Comparison of ENCODE assay signal across 6 fruit fly cellular contexts in genomic region chr3L:5288118-5288517, dm6.
TF ChIP-seq lines count a peak whose summit lies in the region.

No protein-coding gene starts in this region.

- TF ChIP-seq CTCF in whole organism, embryonic (GFP tag; optimal IDR thresholded peaks at IDR 0.05; lab: Kevin White, UChicago): no peak

TF ChIP-seq in whole organism, 6 proteins besides CTCF, POLR2A, EP300 and RAD21:
- TF ChIP-seq psq (optimal IDR thresholded peaks at IDR 0.05; lab: Kevin White, UChicago) (no peak), CG8478 (optimal IDR thresholded peaks at IDR 0.05; lab: Kevin White, UChicago) (peak; percentile 7), Dll (optimal IDR thresholded peaks at IDR 0.05; lab: Kevin White, UChicago) (no peak)

TF ChIP-seq in whole organism, adult, 20 proteins besides CTCF, POLR2A, EP300 and RAD21 (continues in another document):
- TF ChIP-seq toe (GFP tag; optimal IDR thresholded peaks at IDR 0.05; lab: Kevin White, UChicago): no peak
- no peak for TF ChIP-seq Hr96 (GFP tag; optimal IDR thresholded peaks at IDR 0.05; lab: Kevin White, UChicago)
- peak; percentile 4 for TF ChIP-seq tj (GFP tag; optimal IDR thresholded peaks at IDR 0.05; lab: Kevin White, UChicago)
- no peak for TF ChIP-seq ovo (GFP tag; optimal IDR thresholded peaks at IDR 0.05; lab: Kevin White, UChicago)
- peak; percentile 59 for TF ChIP-seq pad (GFP tag; optimal IDR thresholded peaks at IDR 0.05; lab: Kevin White, UChicago)
- TF ChIP-seq CG7045 (GFP tag; optimal IDR thresholded peaks at IDR 0.05; lab: Kevin White, UChicago): peak; percentile 89
- TF ChIP-seq Clk (GFP tag; optimal IDR thresholded peaks at IDR 0.05; lab: Kevin White, UChicago): peak; percentile 47
- peak; percentile 53 for TF ChIP-seq CG33017 (tag; optimal IDR thresholded peaks at IDR 0.05; lab: Kevin White, UChicago)
- TF ChIP-seq CG5204 (GFP tag; optimal IDR thresholded peaks at IDR 0.05; lab: Kevin White, UChicago): peak; percentile 2
- no peak for TF ChIP-seq CG1620 (GFP tag; optimal IDR thresholded peaks at IDR 0.05; lab: Kevin White, UChicago)
- no peak for TF ChIP-seq cnc (optimal IDR thresholded peaks at IDR 0.05; lab: Kevin White, UChicago)
- no peak for TF ChIP-seq kay (GFP tag; lab: Kevin White, UChicago; ENCODE audit: borderline replicate concordance)
- TF ChIP-seq bab1 (GFP tag; optimal IDR thresholded peaks at IDR 0.05; lab: Kevin White, UChicago): no peak
- TF ChIP-seq CG7101 (tag; optimal IDR thresholded peaks at IDR 0.05; lab: Kevin White, UChicago): peak; percentile 65
- no peak for TF ChIP-seq Crg-1 (GFP tag; optimal IDR thresholded peaks at IDR 0.05; lab: Kevin White, UChicago)
- TF ChIP-seq CG12768 (GFP tag; optimal IDR thresholded peaks at IDR 0.05; lab: Kevin White, UChicago): peak; percentile 71
- TF ChIP-seq CG14711 (tag; optimal IDR thresholded peaks at IDR 0.05; lab: Kevin White, UChicago): peak; percentile 89
- peak; percentile 25 for TF ChIP-seq CG11617 (GFP tag; optimal IDR thresholded peaks at IDR 0.05; lab: Kevin White, UChicago)

TF ChIP-seq in whole organism, embryonic, 481 proteins besides CTCF, POLR2A, EP300 and RAD21 (continues in another document):
- TF ChIP-seq CG7928 (GFP tag; optimal IDR thresholded peaks at IDR 0.05; lab: Kevin White, UChicago): no peak
- no peak for TF ChIP-seq CG43689 (GFP tag; IDR thresholded peaks at IDR 0.05; lab: Robert Waterston, UW)
- TF ChIP-seq YL-1 (GFP tag; optimal IDR thresholded peaks at IDR 0.05; lab: Kevin White, UChicago): no peak
- TF ChIP-seq ro (GFP tag; IDR thresholded peaks at IDR 0.05; lab: Robert Waterston, UW): no peak
- TF ChIP-seq gfzf (GFP tag; optimal IDR thresholded peaks at IDR 0.05; lab: Kevin White, UChicago): no peak
- TF ChIP-seq tna (GFP tag; IDR thresholded peaks at IDR 0.05; lab: Robert Waterston, UW; ENCODE audit: partially characterized antibody): no peak
- TF ChIP-seq Usf (GFP tag; optimal IDR thresholded peaks at IDR 0.05; lab: Kevin White, UChicago): no peak
- no peak for TF ChIP-seq CG5180 (GFP tag; optimal IDR thresholded peaks at IDR 0.05; lab: Kevin White, UChicago)
- TF ChIP-seq Optix (GFP tag; IDR thresholded peaks at IDR 0.05; lab: Robert Waterston, UW): no peak
- peak; percentile 59 for TF ChIP-seq CG17328 (GFP tag; IDR thresholded peaks at IDR 0.05; lab: Robert Waterston, UW)
- peak; percentile 65 for TF ChIP-seq CG10147 (GFP tag; optimal IDR thresholded peaks at IDR 0.05; lab: Kevin White, UChicago)
- peak; percentile 32; the same call in 1 of the 3 replicates for TF ChIP-seq ci (GFP tag; IDR thresholded peaks at IDR 0.05; lab: Robert Waterston, UW)
- TF ChIP-seq Fer1 (GFP tag; optimal IDR thresholded peaks at IDR 0.05; lab: Kevin White, UChicago): peak; percentile 82
- TF ChIP-seq Lim3 (GFP tag; IDR thresholded peaks at IDR 0.05; lab: Robert Waterston, UW): 0 out of 2 replicates have a peak, but pooled peaks have one; percentile 12
- peak; percentile 69 for TF ChIP-seq CG10979 (tag; optimal IDR thresholded peaks at IDR 0.05; lab: Kevin White, UChicago)
- peak; percentile 62 for TF ChIP-seq sob (GFP tag; IDR thresholded peaks at IDR 0.05; lab: Robert Waterston, UW)
- TF ChIP-seq Oaz (GFP tag; IDR thresholded peaks at IDR 0.05; lab: Robert Waterston, UW): no peak
- TF ChIP-seq CG8359 (GFP tag; optimal IDR thresholded peaks at IDR 0.05; lab: Kevin White, UChicago; ENCODE audit: borderline replicate concordance): no peak

TF ChIP-seq in whole organism, prepupa, 60 proteins besides CTCF, POLR2A, EP300 and RAD21 (continues in another document):
- peak; percentile 74 for TF ChIP-seq spab (GFP tag; optimal IDR thresholded peaks at IDR 0.05; lab: Kevin White, UChicago)
- no peak for TF ChIP-seq fd85E (GFP tag; optimal IDR thresholded peaks at IDR 0.05; lab: Kevin White, UChicago)
- peak; percentile 57 for TF ChIP-seq achi (GFP tag; optimal IDR thresholded peaks at IDR 0.05; lab: Kevin White, UChicago)
- TF ChIP-seq CG6163 (GFP tag; IDR thresholded peaks at IDR 0.05; lab: Robert Waterston, UW): peak; percentile 88; the same call in 2 of the 3 replicates
- no peak for TF ChIP-seq Ets21C (GFP tag; optimal IDR thresholded peaks at IDR 0.05; lab: Kevin White, UChicago)
- peak; percentile 86 for TF ChIP-seq cyc (GFP tag; optimal IDR thresholded peaks at IDR 0.05; lab: Kevin White, UChicago)
- peak; percentile 85 for TF ChIP-seq Ets96B (tag; optimal IDR thresholded peaks at IDR 0.05; lab: Kevin White, UChicago)
- TF ChIP-seq Lpt (GFP tag; optimal IDR thresholded peaks at IDR 0.05; lab: Kevin White, UChicago): peak; percentile 8
- peak; percentile 91 for TF ChIP-seq CG6276 (GFP tag; optimal IDR thresholded peaks at IDR 0.05; lab: Kevin White, UChicago)
- peak; percentile 50 for TF ChIP-seq CG10631 (GFP tag; optimal IDR thresholded peaks at IDR 0.05; lab: Kevin White, UChicago)
- no peak for TF ChIP-seq Eip93F (GFP tag; optimal IDR thresholded peaks at IDR 0.05; lab: Kevin White, UChicago)
- peak; percentile 87 for TF ChIP-seq CG10669 (GFP tag; optimal IDR thresholded peaks at IDR 0.05; lab: Kevin White, UChicago)
- TF ChIP-seq CG3032 (tag; optimal IDR thresholded peaks at IDR 0.05; lab: Kevin White, UChicago): peak; percentile 15
- peak; percentile 74 for TF ChIP-seq CG6808 (GFP tag; optimal IDR thresholded peaks at IDR 0.05; lab: Kevin White, UChicago)
- no peak for TF ChIP-seq esn (GFP tag; optimal IDR thresholded peaks at IDR 0.05; lab: Kevin White, UChicago)
- TF ChIP-seq Blimp-1 (GFP tag; optimal IDR thresholded peaks at IDR 0.05; lab: Kevin White, UChicago): peak; percentile 69
- TF ChIP-seq Hr38 (GFP tag; optimal IDR thresholded peaks at IDR 0.05; lab: Kevin White, UChicago): no peak
- TF ChIP-seq CG6792 (GFP tag; optimal IDR thresholded peaks at IDR 0.05; lab: Kevin White, UChicago): peak; percentile 40
- TF ChIP-seq salr (GFP tag; optimal IDR thresholded peaks at IDR 0.05; lab: Kevin White, UChicago): peak in 1 of 2 experiments; percentile 45

TF ChIP-seq in whole organism, pupa, 21 proteins besides CTCF, POLR2A, EP300 and RAD21:
- TF ChIP-seq rn (GFP tag; IDR thresholded peaks at IDR 0.05; lab: Robert Waterston, UW) (no peak), Ets98B (GFP tag; IDR thresholded peaks at IDR 0.05; lab: Robert Waterston, UW) (peak; percentile 69), Pif1B (GFP tag; optimal IDR thresholded peaks at IDR 0.05; lab: Kevin White, UChicago) (peak; percentile 21), fd96Ca (GFP tag; IDR thresholded peaks at IDR 0.05; lab: Robert Waterston, UW) (peak; percentile 76; the same call in 2 of the 3 replicates), Snoo (tag; optimal IDR thresholded peaks at IDR 0.05; lab: Kevin White, UChicago) (no peak), CG17806 (tag; optimal IDR thresholded peaks at IDR 0.05; lab: Kevin White, UChicago) (peak; percentile 69), CG10348 (GFP tag; IDR thresholded peaks at IDR 0.05; lab: Robert Waterston, UW) (no peak), gl (tag; optimal IDR thresholded peaks at IDR 0.05; lab: Kevin White, UChicago) (peak; percentile 12), CG9948 (tag; optimal IDR thresholded peaks at IDR 0.05; lab: Kevin White, UChicago) (peak; percentile 80), CG32121 (GFP tag; IDR thresholded peaks at IDR 0.05; lab: Robert Waterston, UW) (peak; percentile 75), EcR (GFP tag; optimal IDR thresholded peaks at IDR 0.05; lab: Kevin White, UChicago) (no peak), D1 (tag; optimal IDR thresholded peaks at IDR 0.05; lab: Kevin White, UChicago) (peak; percentile 82), CG34367 (tag; optimal IDR thresholded peaks at IDR 0.05; lab: Kevin White, UChicago) (peak; percentile 6), Pif1A (GFP tag; optimal IDR thresholded peaks at IDR 0.05; lab: Kevin White, UChicago) (no peak), CG8159 (tag; optimal IDR thresholded peaks at IDR 0.05; lab: Kevin White, UChicago) (peak; percentile 84), CG12605 (GFP tag; IDR thresholded peaks at IDR 0.05; lab: Robert Waterston, UW) (peak; percentile 60), CG8301 (tag; optimal IDR thresholded peaks at IDR 0.05; lab: Kevin White, UChicago) (peak; percentile 92), CG14655 (GFP tag; optimal IDR thresholded peaks at IDR 0.05; lab: Kevin White, UChicago) (peak; percentile 94), CG4496 (GFP tag; IDR thresholded peaks at IDR 0.05; lab: Robert Waterston, UW) (peak; percentile 70; the same call in 2 of the 3 replicates)

TF ChIP-seq in whole organism, wandering third instar larva, 38 proteins besides CTCF, POLR2A, EP300 and RAD21:
- peak; percentile 16 for TF ChIP-seq Hnf4 (GFP tag; optimal IDR thresholded peaks at IDR 0.05; lab: Kevin White, UChicago)
- TF ChIP-seq HLH106 (tag; optimal IDR thresholded peaks at IDR 0.05; lab: Kevin White, UChicago): peak; percentile 34
- peak; percentile 66 for TF ChIP-seq sage (GFP tag; optimal IDR thresholded peaks at IDR 0.05; lab: Kevin White, UChicago)
- peak; percentile 0 for TF ChIP-seq brk (GFP tag; optimal IDR thresholded peaks at IDR 0.05; lab: Kevin White, UChicago)
- peak; percentile 40 for TF ChIP-seq rgr (GFP tag; optimal IDR thresholded peaks at IDR 0.05; lab: Kevin White, UChicago)
- no peak for TF ChIP-seq GATAd (GFP tag; optimal IDR thresholded peaks at IDR 0.05; lab: Kevin White, UChicago)
- TF ChIP-seq Rel (GFP tag; optimal IDR thresholded peaks at IDR 0.05; lab: Kevin White, UChicago): no peak
- no peak for TF ChIP-seq Rel (tag; optimal IDR thresholded peaks at IDR 0.05; lab: Kevin White, UChicago)
- TF ChIP-seq Hr78 (GFP tag; optimal IDR thresholded peaks at IDR 0.05; lab: Kevin White, UChicago): no peak
- TF ChIP-seq sv (GFP tag; optimal IDR thresholded peaks at IDR 0.05; lab: Kevin White, UChicago): peak; percentile 33
- peak; percentile 56 for TF ChIP-seq h (GFP tag; optimal IDR thresholded peaks at IDR 0.05; lab: Kevin White, UChicago)
- peak; percentile 35 for TF ChIP-seq CG9705 (GFP tag; optimal IDR thresholded peaks at IDR 0.05; lab: Kevin White, UChicago)
- peak in 1 of 2 experiments; percentile 44 for TF ChIP-seq foxo (GFP tag; optimal IDR thresholded peaks at IDR 0.05; lab: Kevin White, UChicago)
- no peak for TF ChIP-seq CrebA (GFP tag; optimal IDR thresholded peaks at IDR 0.05; lab: Kevin White, UChicago; ENCODE audit: borderline replicate concordance)
- TF ChIP-seq woc (GFP tag; optimal IDR thresholded peaks at IDR 0.05; lab: Kevin White, UChicago): no peak
- TF ChIP-seq psq (GFP tag; optimal IDR thresholded peaks at IDR 0.05; lab: Kevin White, UChicago): peak; percentile 37
- TF ChIP-seq dmrt93B (GFP tag; optimal IDR thresholded peaks at IDR 0.05; lab: Kevin White, UChicago): peak; percentile 61
- no peak for TF ChIP-seq CG32264 (GFP tag; optimal IDR thresholded peaks at IDR 0.05; lab: Kevin White, UChicago)
- TF ChIP-seq OdsH (GFP tag; optimal IDR thresholded peaks at IDR 0.05; lab: Kevin White, UChicago): peak; percentile 44
- no peak for TF ChIP-seq fru (GFP tag; optimal IDR thresholded peaks at IDR 0.05; lab: Kevin White, UChicago)
